Fruit fly (Drosophila melanogaster) whole organism, adult: ENCODE measurements around the gene CG34125.

Experiments used
- CG14711 ChIP-seq: fragments of 200-800 bp; sonication (Bioruptor generic); optimal IDR thresholded peaks from 2 replicates; lab custom pipeline; 2018; ENCODE audit warnings: missing biosample characterization, mild to moderate bottlenecking, missing genetic modification characterization, moderate library complexity
- CG1620 ChIP-seq: fragments of 200-800 bp; sonication (Bioruptor generic); optimal IDR thresholded peaks from 2 replicates; lab custom pipeline; 2016; ENCODE audit warnings: missing biosample characterization, missing genetic modification characterization
- CG33017 ChIP-seq: fragments of 200-800 bp; sonication (Bioruptor generic); optimal IDR thresholded peaks from 2 replicates; lab custom pipeline; 2018; ENCODE audit warnings: missing biosample characterization, mild to moderate bottlenecking, missing genetic modification characterization, moderate library complexity
- Hr96 ChIP-seq: fragments of 200-800 bp; sonication (Bioruptor generic); optimal IDR thresholded peaks from 2 replicates; lab custom pipeline; 2016; ENCODE audit warnings: missing biosample characterization, missing genetic modification characterization
- bab1 ChIP-seq: fragments of 200-800 bp; sonication (Bioruptor generic); optimal IDR thresholded peaks from 3 replicates; lab custom pipeline; 2019; ENCODE audit warnings: missing biosample characterization, mild to moderate bottlenecking, missing genetic modification characterization, moderate library complexity
- kay ChIP-seq: fragments of 200-800 bp; sonication (Bioruptor generic); peaks from one replicate; lab custom pipeline; 2016; ENCODE audit warnings: missing biosample characterization, missing genetic modification characterization, borderline replicate concordance
- ovo ChIP-seq: fragments of 200-800 bp; sonication (Bioruptor generic); optimal IDR thresholded peaks from 2 replicates; lab custom pipeline; 2016; ENCODE audit warnings: missing biosample characterization, missing genetic modification characterization
- pad ChIP-seq: fragments of 200-800 bp; sonication (Bioruptor generic); optimal IDR thresholded peaks from 3 replicates; lab custom pipeline; 2017; ENCODE audit warnings: missing biosample characterization, missing genetic modification characterization, mild to moderate bottlenecking, moderate library complexity, missing genetic modification reagents
- toe ChIP-seq: fragments of 200-800 bp; sonication (Bioruptor generic); optimal IDR thresholded peaks from 2 replicates; lab custom pipeline; 2016; ENCODE audit warnings: missing biosample characterization, missing genetic modification characterization

DNA sequence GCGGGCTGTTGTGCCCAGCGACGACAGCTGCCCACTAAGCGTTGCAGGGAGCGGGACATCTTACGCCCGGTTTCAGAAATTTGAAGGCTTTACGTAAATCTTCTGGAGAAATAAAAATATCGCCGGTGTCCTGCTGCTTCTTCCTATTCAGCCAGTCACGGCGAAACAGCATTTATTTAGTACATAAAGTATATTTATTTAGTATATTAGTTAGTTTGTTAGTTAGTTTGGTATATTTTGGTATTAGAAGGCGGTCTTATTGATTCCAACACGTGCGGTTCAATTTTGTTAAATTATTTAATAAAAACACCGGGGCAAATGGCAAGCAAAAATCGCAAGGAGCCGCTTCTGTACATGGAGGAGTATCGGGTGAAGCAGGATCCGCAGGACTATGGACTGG lies 3.3 kb downstream of the CG34125 start, which contains the start of the genes Scox and Polr1C:
- TF ChIP-seq toe (no peak), Hr96 (GFP tag; lab: Kevin White, UChicago) (no peak), CG14711 (tag; lab: Kevin White, UChicago) (no peak), ovo (GFP tag; lab: Kevin White, UChicago) (no peak), kay (no peak), bab1 (GFP tag; lab: Kevin White, UChicago) (no peak), pad (GFP tag; lab: Kevin White, UChicago) (no peak), CG33017 (tag; lab: Kevin White, UChicago) (no peak), CG1620 (GFP tag; lab: Kevin White, UChicago) (no peak)
